Fruit fly (Drosophila melanogaster) whole organism, wandering third instar larva: ENCODE data around the gene Ttc1.

Experiments used
- Abd-B ChIP-seq: fragments of >200 bp; optimal IDR thresholded peaks from 2 replicates; lab custom pipeline; 2017; ENCODE audit warnings: missing biosample characterization, missing genetic modification characterization
- CrebA ChIP-seq: fragments of 200-800 bp; sonication (Bioruptor generic); optimal IDR thresholded peaks from 2 replicates; lab custom pipeline; 2016; ENCODE audit warnings: missing biosample characterization, mild to moderate bottlenecking, missing genetic modification characterization, borderline replicate concordance
- Dfd ChIP-seq: fragments of >200 bp; optimal IDR thresholded peaks from 2 replicates; lab custom pipeline; 2017; ENCODE audit warnings: missing biosample characterization, missing genetic modification characterization
- Dif ChIP-seq: fragments of 200-275, 200-300 bp; sonication (Bioruptor generic); optimal IDR thresholded peaks from 2 replicates; lab custom pipeline; 2018; ENCODE audit warnings: missing biosample characterization, missing genetic modification characterization; ENCODE audit not compliant: partially characterized antibody
- Myc ChIP-seq: fragments of >200 bp; optimal IDR thresholded peaks from 2 replicates; lab custom pipeline; 2017
- N ChIP-seq: fragments of >200 bp; optimal IDR thresholded peaks from 2 replicates; lab custom pipeline; 2018; ENCODE audit warnings: missing biosample characterization, missing external identifiers, missing genetic modification characterization
- OdsH ChIP-seq: fragments of 200-800 bp; sonication (Bioruptor generic); optimal IDR thresholded peaks from 2 replicates; lab custom pipeline; 2016; ENCODE audit warnings: missing biosample characterization, mild to moderate bottlenecking, missing genetic modification characterization
- brk ChIP-seq: fragments of 200-800 bp; sonication (Bioruptor generic); optimal IDR thresholded peaks from 2 replicates; lab custom pipeline; 2016; ENCODE audit warnings: missing biosample characterization, mild to moderate bottlenecking, missing genetic modification characterization
- foxo ChIP-seq, 2 experiments: fragments of 200-800 bp; sonication (Bioruptor generic); optimal IDR thresholded peaks; 2 replicates in 1 of 2; 3 replicates in 1 of 2; lab custom pipeline; 2016 to 2017; ENCODE audit warnings: missing biosample characterization in 2 of 2, missing genetic modification characterization in 2 of 2
- h ChIP-seq: fragments of 200-800 bp; sonication (Bioruptor generic); optimal IDR thresholded peaks from 3 replicates; lab custom pipeline; 2016; ENCODE audit warnings: missing biosample characterization, mild to moderate bottlenecking, missing genetic modification characterization
- lola ChIP-seq: fragments of >200 bp; optimal IDR thresholded peaks from 2 replicates; lab custom pipeline; 2017; ENCODE audit warnings: missing biosample characterization, missing genetic modification characterization
- pan ChIP-seq: fragments of >200 bp; optimal IDR thresholded peaks from 2 replicates; lab custom pipeline; 2017
- psq ChIP-seq: fragments of 200-800 bp; sonication (Bioruptor generic); optimal IDR thresholded peaks from 3 replicates; lab custom pipeline; 2017; ENCODE audit warnings: missing biosample characterization, mild to moderate bottlenecking, missing genetic modification characterization, moderate library complexity
- tai ChIP-seq: sonication (Bioruptor generic); optimal IDR thresholded peaks from 2 replicates; lab custom pipeline; 2016; ENCODE audit warnings: missing biosample characterization, missing genetic modification characterization

DNA sequence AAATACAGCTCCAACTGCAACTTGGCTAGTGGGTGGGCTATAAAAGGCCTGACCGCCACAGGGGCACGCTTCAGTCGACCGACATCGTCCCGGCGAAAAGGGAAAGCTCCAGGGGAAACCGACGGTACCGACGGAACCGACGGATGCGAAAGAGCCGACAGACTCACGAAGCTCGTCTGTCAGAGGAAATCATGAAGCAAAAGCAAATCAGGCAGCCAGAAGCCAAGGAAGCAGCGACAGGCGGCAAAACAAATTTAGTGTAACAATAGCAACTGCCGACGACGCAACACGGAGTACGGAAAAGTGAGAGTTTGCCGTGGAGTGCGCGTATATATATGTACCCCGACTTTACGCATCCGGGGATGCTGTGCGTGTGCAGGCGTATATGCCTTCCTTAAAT, 34.2 kb upstream of the Ttc1 start, which contains the start of gene Gyc89Db:
- no peak for TF ChIP-seq brk (GFP tag; lab: Kevin White, UChicago)
- no peak for TF ChIP-seq h (GFP tag; lab: Kevin White, UChicago)
- TF ChIP-seq lola, result no peak
- TF ChIP-seq tai (GFP tag; lab: Kevin White, UChicago), result no peak
- TF ChIP-seq OdsH (GFP tag; lab: Kevin White, UChicago), result no peak
- no peak for TF ChIP-seq pan (lab: Kevin White, UChicago)
- TF ChIP-seq Abd-B, result no peak
- TF ChIP-seq psq, result no peak
- TF ChIP-seq N, result no peak
- no peak for TF ChIP-seq Myc (lab: Kevin White, UChicago)
- TF ChIP-seq Dfd (GFP tag; lab: Kevin White, UChicago), result no peak
- TF ChIP-seq Dif, result no peak
- TF ChIP-seq foxo (GFP tag; optimal IDR thresholded peaks at IDR 0.05; lab: Kevin White, UChicago), result no peak
- TF ChIP-seq CrebA (GFP tag; lab: Kevin White, UChicago), result no peak
